Fruit fly (Drosophila melanogaster) whole organism, adult: ENCODE data around the gene CG17141.

Source experiments
- CG11617 ChIP-seq: fragments of 200-800 bp; sonication (Bioruptor generic); optimal IDR thresholded peaks from 2 replicates; lab custom pipeline; 2017; ENCODE audit warnings: mild to moderate bottlenecking, missing biosample characterization, missing genetic modification reagents, missing genetic modification characterization
- CG12768 ChIP-seq: fragments of 200-800 bp; sonication (Bioruptor generic); optimal IDR thresholded peaks from 2 replicates; lab custom pipeline; 2017; ENCODE audit warnings: missing biosample characterization, missing genetic modification characterization, mild to moderate bottlenecking, moderate library complexity, missing genetic modification reagents
- CG14711 ChIP-seq: fragments of 200-800 bp; sonication (Bioruptor generic); optimal IDR thresholded peaks from 2 replicates; lab custom pipeline; 2018; ENCODE audit warnings: missing biosample characterization, mild to moderate bottlenecking, missing genetic modification characterization, moderate library complexity
- CG1620 ChIP-seq: fragments of 200-800 bp; sonication (Bioruptor generic); optimal IDR thresholded peaks from 2 replicates; lab custom pipeline; 2016; ENCODE audit warnings: missing biosample characterization, missing genetic modification characterization
- CG33017 ChIP-seq: fragments of 200-800 bp; sonication (Bioruptor generic); optimal IDR thresholded peaks from 2 replicates; lab custom pipeline; 2018; ENCODE audit warnings: missing biosample characterization, mild to moderate bottlenecking, missing genetic modification characterization, moderate library complexity
- CG5204 ChIP-seq: fragments of 200-800 bp; sonication (Bioruptor generic); optimal IDR thresholded peaks from 2 replicates; lab custom pipeline; 2016; ENCODE audit warnings: missing biosample characterization, missing genetic modification characterization
- CG7045 ChIP-seq: fragments of 200-800 bp; sonication (Bioruptor generic); optimal IDR thresholded peaks from 2 replicates; lab custom pipeline; 2017; ENCODE audit warnings: missing biosample characterization, mild to moderate bottlenecking, missing genetic modification characterization
- CG7101 ChIP-seq: fragments of 200-800 bp; sonication (Bioruptor generic); optimal IDR thresholded peaks from 2 replicates; lab custom pipeline; 2018; ENCODE audit warnings: missing biosample characterization, mild to moderate bottlenecking, missing genetic modification characterization, moderate library complexity
- Clk ChIP-seq: fragments of 200-800 bp; sonication (Bioruptor generic); optimal IDR thresholded peaks from 2 replicates; lab custom pipeline; 2017; ENCODE audit warnings: missing biosample characterization, missing genetic modification characterization
- Crg-1 ChIP-seq: fragments of 200-800 bp; sonication (Bioruptor generic); optimal IDR thresholded peaks from 2 replicates; lab custom pipeline; 2016; ENCODE audit warnings: missing biosample characterization, missing genetic modification characterization
- Hr96 ChIP-seq: fragments of 200-800 bp; sonication (Bioruptor generic); optimal IDR thresholded peaks from 2 replicates; lab custom pipeline; 2016; ENCODE audit warnings: missing biosample characterization, missing genetic modification characterization
- Mnt ChIP-seq: fragments of 200-800 bp; sonication (Bioruptor generic); optimal IDR thresholded peaks from 2 replicates; lab custom pipeline; 2016; ENCODE audit warnings: missing biosample characterization, mild to moderate bottlenecking, missing genetic modification characterization
- bab1 ChIP-seq: fragments of 200-800 bp; sonication (Bioruptor generic); optimal IDR thresholded peaks from 3 replicates; lab custom pipeline; 2019; ENCODE audit warnings: missing biosample characterization, mild to moderate bottlenecking, missing genetic modification characterization, moderate library complexity
- cic ChIP-seq: fragments of 200-800 bp; sonication (Bioruptor generic); optimal IDR thresholded peaks from 2 replicates; lab custom pipeline; 2017; ENCODE audit warnings: missing biosample characterization, mild to moderate bottlenecking, missing genetic modification characterization, moderate library complexity
- cnc ChIP-seq, 2 experiments: fragments of >200 bp; optimal IDR thresholded peaks; 2 replicates each; lab custom pipeline; 2017
- kay ChIP-seq: fragments of 200-800 bp; sonication (Bioruptor generic); peaks from one replicate; lab custom pipeline; 2016; ENCODE audit warnings: missing biosample characterization, missing genetic modification characterization, borderline replicate concordance
- ovo ChIP-seq: fragments of 200-800 bp; sonication (Bioruptor generic); optimal IDR thresholded peaks from 2 replicates; lab custom pipeline; 2016; ENCODE audit warnings: missing biosample characterization, missing genetic modification characterization
- pad ChIP-seq: fragments of 200-800 bp; sonication (Bioruptor generic); optimal IDR thresholded peaks from 3 replicates; lab custom pipeline; 2017; ENCODE audit warnings: missing biosample characterization, missing genetic modification characterization, mild to moderate bottlenecking, moderate library complexity, missing genetic modification reagents
- tj ChIP-seq: fragments of 200-800 bp; sonication (Bioruptor generic); optimal IDR thresholded peaks from 3 replicates; lab custom pipeline; 2017; ENCODE audit warnings: missing biosample characterization, mild to moderate bottlenecking, missing genetic modification characterization, moderate library complexity
- toe ChIP-seq: fragments of 200-800 bp; sonication (Bioruptor generic); optimal IDR thresholded peaks from 2 replicates; lab custom pipeline; 2016; ENCODE audit warnings: missing biosample characterization, missing genetic modification characterization

The CG17141 gene

DNA sequence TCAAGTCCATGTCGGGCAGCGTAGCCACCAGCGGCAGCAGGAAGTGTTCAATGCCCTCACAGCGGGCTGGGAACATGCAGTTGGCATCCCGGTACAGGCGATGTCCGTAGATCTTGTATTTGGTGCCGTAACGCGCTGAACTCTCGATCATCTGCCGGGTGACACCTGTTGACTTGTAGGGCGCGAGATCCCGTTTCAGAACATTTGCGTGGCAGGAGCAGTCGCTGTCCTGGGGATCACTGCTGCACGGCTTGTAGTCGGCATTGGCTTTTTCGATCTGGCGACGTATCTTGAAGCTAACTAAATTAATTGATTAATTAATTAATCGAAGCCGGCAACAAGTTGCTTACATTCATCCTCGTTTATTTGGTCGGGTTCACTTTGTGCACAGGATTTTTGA lies 2.6 kb upstream of the CG17141 start:
- no peak for TF ChIP-seq Crg-1
- no peak for TF ChIP-seq Hr96 (GFP tag; lab: Kevin White, UChicago)
- no peak for TF ChIP-seq Mnt
- TF ChIP-seq CG5204 (GFP tag; lab: Kevin White, UChicago) = no peak
- TF ChIP-seq kay (GFP tag; lab: Kevin White, UChicago) = no peak
- TF ChIP-seq pad (GFP tag; lab: Kevin White, UChicago) = no peak
- TF ChIP-seq cnc (optimal IDR thresholded peaks at IDR 0.05; lab: Kevin White, UChicago) = no peak
- no peak for TF ChIP-seq toe (GFP tag; lab: Kevin White, UChicago)
- TF ChIP-seq ovo = no peak

DNA sequence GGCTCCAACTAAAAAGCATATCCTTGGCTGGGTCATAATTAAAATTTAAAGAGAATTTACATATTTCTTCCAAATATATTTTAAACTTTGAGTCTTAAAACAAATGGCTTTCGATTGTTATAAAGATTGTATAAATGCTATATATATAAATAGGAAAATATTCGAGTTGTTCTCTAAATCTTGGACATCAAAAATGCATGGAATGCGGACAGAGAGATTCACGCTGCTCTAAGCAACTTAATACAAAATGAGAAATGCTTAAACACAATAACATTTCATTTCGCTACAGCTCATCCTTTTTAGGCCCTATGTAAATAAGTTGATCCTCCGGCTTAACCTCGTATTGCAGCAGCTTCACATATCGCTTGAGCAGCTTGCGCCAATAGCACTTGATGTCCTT lies 1.6 kb upstream of the CG17141 start, which contains the start of gene CG31139:
Gene CG31139 (minus strand): TSS at position 101 of the 400 bp plus-strand sequence.
- TF ChIP-seq CG33017 (no peak), cnc (optimal IDR thresholded peaks at IDR 0.05; lab: Kevin White, UChicago) (no peak), CG5204 (GFP tag; lab: Kevin White, UChicago) (no peak), kay (GFP tag; lab: Kevin White, UChicago) (no peak), CG1620 (GFP tag; lab: Kevin White, UChicago) (no peak), CG11617 (no peak), cic (no peak), ovo (no peak), Mnt (no peak), pad (GFP tag; lab: Kevin White, UChicago) (no peak), Hr96 (GFP tag; lab: Kevin White, UChicago) (no peak), CG7101 (tag; lab: Kevin White, UChicago) (no peak), Crg-1 (no peak), CG14711 (no peak)

DNA sequence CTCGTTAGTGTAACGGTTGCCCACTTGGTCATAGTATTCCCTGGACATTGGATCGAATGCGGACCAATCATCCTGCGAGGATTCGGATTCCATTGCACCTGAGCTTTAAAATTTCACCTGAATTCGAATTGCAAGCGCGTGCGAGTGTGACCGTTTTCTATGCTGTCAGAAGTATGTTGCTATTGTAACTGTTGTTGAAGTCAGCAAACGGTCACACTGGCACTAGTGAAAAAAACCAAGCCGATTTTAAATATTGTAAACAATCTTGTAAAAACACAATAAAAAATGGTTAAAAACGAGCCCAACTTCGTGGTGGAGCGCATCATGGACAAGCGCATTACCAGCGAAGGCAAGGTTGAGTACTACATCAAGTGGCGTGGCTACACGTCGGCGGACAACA lies 2.0 kb downstream of the CG17141 start, which contains the start of the genes vret and HP1c:
Gene vret (minus strand): TSS at position 150 of the 400 bp plus-strand sequence.
Gene HP1c (plus strand): TSS at position 189 of the 400 bp plus-strand sequence.
- TF ChIP-seq CG1620 (GFP tag; lab: Kevin White, UChicago) = no peak
- TF ChIP-seq CG14711 = no peak
- TF ChIP-seq Hr96 (GFP tag; lab: Kevin White, UChicago) = no peak
- no peak for TF ChIP-seq ovo
- TF ChIP-seq cnc (optimal IDR thresholded peaks at IDR 0.05; lab: Kevin White, UChicago) = no peak
- peak; percentile 17 for TF ChIP-seq bab1 (GFP tag; lab: Kevin White, UChicago)

DNA sequence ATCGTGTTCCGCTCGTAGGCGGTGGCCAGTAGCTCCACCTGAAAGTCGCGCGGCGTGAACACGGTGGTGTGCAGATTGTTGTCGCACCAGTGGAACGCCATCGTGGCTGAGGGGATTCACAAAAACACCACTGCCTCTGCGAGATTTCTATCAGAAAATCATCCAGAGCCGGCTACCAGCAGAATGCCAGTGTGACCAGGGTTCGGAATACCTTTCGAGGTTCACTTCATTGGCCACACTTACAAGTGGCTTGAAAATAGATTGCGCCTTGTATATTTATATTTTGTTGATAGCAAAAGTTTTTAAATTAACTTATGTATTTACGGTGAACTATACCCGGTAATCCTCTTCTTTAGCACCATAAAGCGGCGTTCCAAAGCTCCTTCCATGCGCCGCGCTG lies 6.5 kb downstream of the CG17141 start, which contains the start of the genes Dcr-1 and CG6985:
Gene Dcr-1 (minus strand): TSS at position 162 of the 400 bp plus-strand sequence.
Gene CG6985 (plus strand): TSS at position 221 of the 400 bp plus-strand sequence.
- TF ChIP-seq ovo = no peak
- no peak for TF ChIP-seq CG14711
- TF ChIP-seq cnc (optimal IDR thresholded peaks at IDR 0.05; lab: Kevin White, UChicago) = no peak
- no peak for TF ChIP-seq tj (GFP tag; lab: Kevin White, UChicago)
- no peak for TF ChIP-seq bab1 (GFP tag; lab: Kevin White, UChicago)
- no peak for TF ChIP-seq Clk
- no peak for TF ChIP-seq CG5204 (GFP tag; lab: Kevin White, UChicago)
- no peak for TF ChIP-seq kay (GFP tag; lab: Kevin White, UChicago)
- TF ChIP-seq CG12768 (GFP tag; lab: Kevin White, UChicago) = no peak
- TF ChIP-seq Hr96 (GFP tag; lab: Kevin White, UChicago) = no peak
- TF ChIP-seq CG1620 (GFP tag; lab: Kevin White, UChicago) = no peak
- TF ChIP-seq CG7045 (GFP tag; lab: Kevin White, UChicago) = no peak
- TF ChIP-seq CG11617 = no peak
- TF ChIP-seq Crg-1 = no peak
- no peak for TF ChIP-seq toe (GFP tag; lab: Kevin White, UChicago)
- no peak for TF ChIP-seq pad (GFP tag; lab: Kevin White, UChicago)

DNA sequence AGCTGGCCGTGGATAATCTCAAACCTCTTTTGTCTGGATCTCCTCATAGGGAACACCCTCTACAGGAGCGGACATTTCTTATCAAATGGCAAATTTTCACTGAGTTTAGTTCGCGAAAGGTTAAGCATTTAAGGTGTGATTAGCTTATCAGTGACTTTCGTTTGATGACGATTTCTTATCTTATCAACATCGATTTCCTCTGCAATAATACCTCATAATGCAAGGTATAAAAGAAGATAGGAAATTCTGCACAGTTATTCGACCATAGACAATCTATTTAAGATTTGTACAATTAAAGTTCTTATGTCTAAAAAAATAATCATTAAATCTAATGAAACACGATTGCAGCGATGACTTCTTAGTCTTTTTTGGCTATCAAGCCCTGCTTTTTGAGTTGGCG lies 13.6 kb downstream of the CG17141 start, which contains the start of gene Takl2:
Gene Takl2 (minus strand): TSS at position 101 of the 400 bp plus-strand sequence.
- TF ChIP-seq CG5204 (GFP tag; lab: Kevin White, UChicago) = no peak
- no peak for TF ChIP-seq Mnt
- no peak for TF ChIP-seq tj (GFP tag; lab: Kevin White, UChicago)
- TF ChIP-seq bab1 (GFP tag; lab: Kevin White, UChicago) = no peak
- no peak for TF ChIP-seq CG1620 (GFP tag; lab: Kevin White, UChicago)
- no peak for TF ChIP-seq Clk
- no peak for TF ChIP-seq CG12768 (GFP tag; lab: Kevin White, UChicago)

DNA sequence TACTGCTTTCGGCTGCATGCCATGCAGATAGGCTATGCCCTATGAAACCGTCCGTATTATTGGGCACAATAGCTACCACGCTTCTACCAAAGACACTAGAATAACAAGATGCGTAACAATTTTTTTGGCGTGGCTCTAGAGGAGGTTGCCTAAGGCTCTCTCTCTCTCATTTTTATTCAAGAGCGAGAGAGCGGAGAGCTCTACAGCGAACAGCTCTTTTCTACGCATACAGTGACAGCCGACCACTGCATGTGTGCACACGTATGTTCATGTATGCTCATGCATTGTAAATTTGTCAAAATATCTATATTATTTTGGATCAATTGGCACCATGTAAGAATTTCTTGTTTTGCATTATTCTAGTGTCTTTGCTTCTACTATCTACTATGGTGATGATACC lies 14.4 kb downstream of the CG17141 start:
- TF ChIP-seq Hr96 (GFP tag; lab: Kevin White, UChicago) (no peak), pad (GFP tag; lab: Kevin White, UChicago) (no peak), Crg-1 (no peak), CG1620 (GFP tag; lab: Kevin White, UChicago) (no peak), kay (GFP tag; lab: Kevin White, UChicago) (no peak), Clk (no peak), toe (GFP tag; lab: Kevin White, UChicago) (no peak), CG33017 (no peak), cic (no peak), CG14711 (no peak), CG7101 (tag; lab: Kevin White, UChicago) (no peak), ovo (no peak), CG11617 (no peak), CG7045 (GFP tag; lab: Kevin White, UChicago) (no peak), tj (GFP tag; lab: Kevin White, UChicago) (no peak), Mnt (no peak), CG5204 (GFP tag; lab: Kevin White, UChicago) (no peak), cnc (optimal IDR thresholded peaks at IDR 0.05; lab: Kevin White, UChicago) (no peak)

DNA sequence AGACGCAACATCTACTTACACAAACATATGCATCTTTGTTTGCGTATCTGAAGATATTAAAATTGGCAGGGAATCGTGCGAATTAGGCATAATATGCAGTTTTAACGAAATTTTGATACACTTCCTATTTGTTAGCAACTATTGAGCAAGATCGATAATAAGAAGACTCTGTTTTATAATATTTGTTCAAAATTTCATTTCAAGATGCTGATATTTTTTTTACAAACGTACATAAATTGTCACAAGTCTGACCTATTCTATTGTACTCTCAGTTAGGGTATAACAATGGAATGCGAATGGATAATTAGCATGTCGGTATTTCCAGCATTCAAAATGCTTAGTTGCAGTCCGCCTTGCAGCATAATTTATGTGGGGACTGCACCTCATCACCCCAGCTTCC lies 19.5 kb downstream of the CG17141 start:
- TF ChIP-seq CG11617 (no peak), tj (GFP tag; lab: Kevin White, UChicago) (no peak), CG14711 (no peak), Hr96 (GFP tag; lab: Kevin White, UChicago) (no peak), cic (no peak), CG7045 (GFP tag; lab: Kevin White, UChicago) (no peak), ovo (no peak), Crg-1 (no peak), cnc (optimal IDR thresholded peaks at IDR 0.05; lab: Kevin White, UChicago) (no peak), kay (GFP tag; lab: Kevin White, UChicago) (no peak), CG7101 (tag; lab: Kevin White, UChicago) (no peak), bab1 (GFP tag; lab: Kevin White, UChicago) (no peak), CG1620 (GFP tag; lab: Kevin White, UChicago) (no peak), Mnt (no peak), toe (GFP tag; lab: Kevin White, UChicago) (no peak), pad (GFP tag; lab: Kevin White, UChicago) (no peak), CG5204 (GFP tag; lab: Kevin White, UChicago) (no peak)
